Fruit fly (Drosophila melanogaster): ENCODE measurements around the gene Mst33A.

DNA sequence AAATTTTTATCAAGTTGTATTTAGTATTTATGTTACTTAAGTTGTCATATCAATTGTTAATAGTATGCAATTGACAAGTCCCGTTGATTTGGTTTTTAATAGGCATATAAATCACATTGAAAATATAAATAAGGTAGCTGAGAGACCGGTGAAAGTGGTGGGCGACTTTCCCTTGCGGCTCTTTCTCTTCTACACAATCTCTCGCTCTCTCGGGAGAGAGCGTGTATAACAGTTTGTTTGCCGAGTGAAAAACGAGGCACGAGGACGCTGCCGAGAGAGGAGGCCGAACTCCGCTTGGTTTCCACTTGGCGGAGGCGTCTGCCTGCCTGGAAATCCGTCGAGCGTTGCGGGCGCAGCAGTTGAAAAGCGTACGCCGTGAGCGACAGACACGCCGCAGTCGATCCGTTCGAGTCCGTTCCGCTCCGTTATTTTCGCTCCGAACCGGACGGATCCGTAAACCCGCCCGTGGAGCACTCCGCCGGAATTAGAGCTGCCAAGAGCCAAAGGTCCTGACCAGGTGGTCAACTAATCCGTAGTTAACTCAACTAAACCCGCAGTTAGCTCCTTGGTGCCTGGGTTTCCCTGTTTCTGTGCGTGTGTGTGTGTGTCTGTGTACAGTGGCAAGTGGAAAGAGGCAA is 4.9 kb downstream of the Mst33A start, which contains the start of gene kek2:
- TF ChIP-seq zf30C (GFP tag; optimal IDR thresholded peaks at IDR 0.05) (no peak), CG15601 (tag; optimal IDR thresholded peaks at IDR 0.05) (no peak), repo (GFP tag; optimal IDR thresholded peaks at IDR 0.05) (no peak), Elba2 (GFP tag; optimal IDR thresholded peaks at IDR 0.05) (no peak)
